Worm (Caenorhabditis elegans) whole organism, L4/young adult: ENCODE data around the gene F40G9.7.

Experiments used
- W03F9.2 ChIP-seq: fragments of 150-350 bp; optimal IDR thresholded peaks from 2 replicates; lab custom pipeline; 2014; ENCODE audit warnings: missing biosample characterization, missing genetic modification characterization
- dao-5 ChIP-seq: sonication (generic microtip); optimal IDR thresholded peaks from 2 replicates; lab custom pipeline; 2016; ENCODE audit warnings: missing genotype, missing genetic modification characterization, moderate library complexity, missing compliant biosample characterization
- him-1 ChIP-seq: sonication (generic microtip); optimal IDR thresholded peaks from 2 replicates; lab custom pipeline; 2016; ENCODE audit warnings: missing genotype, missing genetic modification reagents, missing genetic modification characterization, missing compliant biosample characterization

The F40G9.7 gene

DNA sequence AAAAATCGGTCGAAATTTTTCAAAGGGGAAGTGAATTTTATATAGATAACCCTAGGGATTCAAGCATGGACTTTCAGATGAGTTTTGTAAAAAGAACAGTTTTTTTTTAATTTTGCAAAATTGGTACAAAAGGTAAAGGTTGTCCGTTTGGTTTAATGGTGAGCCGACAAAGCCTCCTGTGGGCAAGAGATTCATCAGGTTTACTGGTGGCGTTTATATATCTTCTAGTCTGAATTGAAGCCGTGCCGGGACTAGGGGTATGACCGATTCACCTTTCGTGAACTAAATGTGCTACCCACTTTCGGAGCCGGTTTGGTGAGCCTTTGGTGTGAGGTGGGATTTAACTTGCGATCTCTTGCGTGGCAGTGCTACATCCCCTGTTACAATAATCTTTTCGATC, 12.6 kb downstream of the F40G9.7 start:
- TF ChIP-seq him-1: no peak
- TF ChIP-seq W03F9.2 (tag; lab: Kevin White, UChicago): no peak
- no peak for TF ChIP-seq dao-5 (tag; lab: Kevin White, UChicago)

DNA sequence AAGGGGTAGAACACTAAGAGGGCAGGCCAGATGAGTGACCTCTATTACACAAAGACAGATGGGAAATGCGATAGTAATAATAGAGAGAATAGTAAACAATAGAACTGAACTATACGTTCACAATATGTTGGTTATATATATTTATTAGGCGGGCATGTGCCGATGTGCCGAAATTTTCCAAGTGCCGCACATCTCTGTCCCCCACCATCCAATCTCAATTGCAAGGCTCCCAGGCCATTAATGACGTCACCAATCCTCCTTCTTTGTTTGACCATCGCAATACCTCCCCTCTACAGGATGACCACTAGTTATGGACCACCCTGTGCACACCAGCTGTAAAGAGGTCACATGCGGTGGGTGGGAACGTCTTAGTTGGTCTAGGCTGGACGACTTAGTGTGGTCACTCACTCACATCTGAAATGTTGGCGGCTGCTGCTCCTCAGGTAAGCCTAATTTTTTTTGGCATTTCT, 13.7 kb downstream of the F40G9.7 start, which contains the start of gene F40G9.6:
F40G9.6 (plus strand) TSS at position 420 of the 470 bp plus-strand sequence.
- TF ChIP-seq him-1 (no peak), W03F9.2 (tag; lab: Kevin White, UChicago) (no peak), dao-5 (tag; lab: Kevin White, UChicago) (no peak)

DNA sequence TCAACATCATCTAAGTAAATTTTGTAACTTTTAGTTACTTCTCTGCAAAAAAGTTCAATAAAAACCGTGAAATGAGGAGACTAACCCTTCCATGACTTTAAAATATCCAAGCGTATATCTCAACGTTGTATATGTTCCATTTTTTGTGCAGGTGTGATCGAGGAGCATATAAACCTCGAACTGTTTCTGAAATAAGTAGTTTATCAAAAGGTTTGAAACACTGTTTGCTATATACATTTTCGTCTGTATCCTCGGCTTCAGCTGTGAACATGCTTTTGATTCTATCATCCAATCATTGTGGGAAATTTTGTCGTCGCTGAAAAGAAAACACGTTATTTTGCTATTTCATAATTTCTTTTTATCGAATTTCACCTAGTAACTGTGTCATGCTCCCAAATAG, 15.5 kb downstream of the F40G9.7 start, which contains the start of gene F40G9.5:
F40G9.5 (plus strand) TSS at position 301 of the 400 bp plus-strand sequence.
- TF ChIP-seq W03F9.2 (tag; lab: Kevin White, UChicago) (no peak), him-1 (no peak), dao-5 (tag; lab: Kevin White, UChicago) (no peak)

DNA sequence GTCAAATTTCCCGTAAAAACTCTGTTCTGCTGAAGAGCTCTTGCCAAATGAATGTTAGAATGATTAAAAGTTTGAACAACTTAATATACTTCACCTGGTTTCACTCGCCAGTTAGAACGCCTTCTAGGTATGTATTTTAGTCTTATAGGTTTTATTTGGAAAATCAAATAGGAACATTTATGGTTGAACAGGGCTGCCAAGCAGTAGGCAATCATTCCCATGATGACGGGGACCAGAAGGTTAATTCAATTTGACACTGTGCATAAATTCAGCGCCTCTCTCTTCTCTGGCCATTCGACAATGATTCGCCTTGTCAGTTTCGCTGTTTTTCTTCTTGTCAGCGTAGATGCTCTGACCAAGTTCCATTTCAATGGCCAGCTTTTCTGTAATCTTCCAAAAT, 16.6 kb downstream of the F40G9.7 start, which contains the start of gene F40G9.15:
F40G9.15 (plus strand) TSS at position 301 of the 400 bp plus-strand sequence.
- TF ChIP-seq him-1 (no peak), W03F9.2 (tag; lab: Kevin White, UChicago) (no peak), dao-5 (tag; lab: Kevin White, UChicago) (no peak)

DNA sequence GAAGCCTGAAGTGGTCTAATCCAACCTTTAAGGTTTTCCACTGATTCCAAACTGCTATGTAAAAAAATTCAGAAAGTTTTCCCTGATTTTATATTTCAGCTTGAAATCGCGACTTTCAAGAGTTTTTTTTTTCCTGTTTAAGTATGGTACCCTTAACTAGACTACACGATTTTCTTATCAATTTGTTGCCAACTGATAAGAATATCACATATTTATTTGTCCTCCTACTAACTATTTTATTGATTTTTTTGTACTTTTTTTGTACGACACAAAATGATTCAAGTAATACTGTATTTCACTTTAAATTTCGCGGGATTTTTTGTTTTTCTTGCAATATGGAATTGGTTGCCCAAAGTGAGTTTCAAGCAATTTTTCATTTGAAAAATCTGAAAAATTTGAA, 17.6 kb downstream of the F40G9.7 start:
- no peak for TF ChIP-seq W03F9.2 (tag; lab: Kevin White, UChicago)
- TF ChIP-seq dao-5 (tag; lab: Kevin White, UChicago): no peak
- TF ChIP-seq him-1: no peak

DNA sequence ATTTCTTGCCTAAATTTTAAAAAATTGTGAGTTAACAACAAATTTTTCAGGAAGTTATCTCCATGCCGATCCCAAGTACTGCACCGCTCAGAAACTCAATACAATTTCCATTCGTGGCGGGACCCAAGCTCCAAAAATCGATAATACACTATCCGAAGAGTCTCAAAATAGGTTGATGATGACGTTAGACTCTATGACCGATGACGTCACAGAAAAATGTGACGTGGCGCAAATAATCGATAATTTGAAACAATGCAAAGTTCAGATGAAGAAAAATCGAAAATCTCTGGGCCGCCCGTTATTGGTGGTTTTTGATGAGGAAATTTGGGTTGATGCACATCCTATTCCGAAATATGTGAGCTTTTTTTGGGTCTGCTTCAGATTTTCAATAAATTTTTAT, 18.8 kb downstream of the F40G9.7 start:
- TF ChIP-seq him-1 (no peak), W03F9.2 (tag; lab: Kevin White, UChicago) (no peak), dao-5 (tag; lab: Kevin White, UChicago) (no peak)

DNA sequence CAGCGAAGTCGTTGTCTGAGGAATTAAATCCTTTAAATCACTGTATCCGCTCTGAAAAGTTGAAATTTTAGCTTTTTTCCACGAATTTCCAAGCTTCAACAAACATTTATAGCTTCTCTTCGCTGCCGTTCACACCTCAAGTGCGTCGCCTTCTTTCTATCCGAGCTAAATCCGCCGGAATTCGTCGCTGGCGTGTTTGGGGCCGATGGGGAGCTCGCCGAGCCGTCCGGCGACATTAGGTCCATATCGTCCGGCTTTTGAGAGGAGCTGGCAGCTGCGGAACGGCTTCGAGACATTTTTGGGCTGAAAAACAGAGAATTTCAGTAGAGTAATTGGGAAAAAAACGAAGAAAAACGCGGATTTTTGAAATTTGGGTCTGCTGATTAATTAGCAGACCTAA, 22.3 kb downstream of the F40G9.7 start, which contains the start of gene mxl-2:
mxl-2 (minus strand) TSS at position 303 of the 400 bp plus-strand sequence.
- no peak for TF ChIP-seq him-1
- no peak for TF ChIP-seq dao-5 (tag; lab: Kevin White, UChicago)
- TF ChIP-seq W03F9.2 (tag; lab: Kevin White, UChicago): no peak

DNA sequence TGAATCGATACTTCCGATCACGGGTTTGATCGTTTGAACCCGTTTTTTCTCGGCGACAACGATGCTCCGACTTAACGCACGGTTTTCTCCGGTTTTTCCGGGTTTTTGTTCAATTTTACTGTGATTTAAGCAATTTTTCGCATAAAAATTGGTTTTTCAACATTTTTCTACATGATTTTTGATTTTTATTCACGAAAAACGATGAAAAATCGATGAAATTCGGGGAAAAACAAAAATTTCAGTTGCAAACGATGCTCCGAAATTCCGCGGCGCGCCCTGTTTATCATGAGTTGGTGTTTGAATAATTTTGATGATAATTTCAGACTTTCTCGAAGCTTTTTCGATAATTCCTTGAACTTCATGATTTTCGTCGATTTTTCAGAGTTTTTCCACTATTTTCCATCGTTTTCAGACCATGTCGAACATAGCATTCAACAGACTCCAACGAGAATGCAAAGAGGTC, 23.0 kb downstream of the F40G9.7 start, which contains the start of gene ubc-20:
ubc-20 (plus strand) TSS at position 413 of the 463 bp plus-strand sequence.
- TF ChIP-seq W03F9.2 (tag; lab: Kevin White, UChicago) (no peak), him-1 (no peak), dao-5 (tag; lab: Kevin White, UChicago) (no peak)

DNA sequence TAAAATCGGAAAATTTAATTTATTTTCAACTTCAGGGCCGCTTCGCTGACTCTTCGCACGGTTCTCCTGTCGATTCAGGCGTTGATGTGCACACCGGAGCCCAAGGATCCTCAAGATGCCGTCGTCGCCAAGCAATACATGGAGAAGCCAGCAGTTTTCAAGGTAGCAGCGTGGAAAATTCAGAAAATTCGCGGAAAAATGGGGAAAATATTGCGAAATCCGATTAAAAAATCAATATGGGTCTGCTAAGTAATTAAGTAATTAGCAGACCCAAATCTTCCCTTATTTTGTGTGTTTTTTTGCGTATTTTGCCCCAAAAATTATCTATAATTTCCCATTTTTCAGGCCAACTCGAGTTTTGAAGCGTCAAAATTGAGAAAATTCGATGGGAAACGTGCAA, 23.8 kb downstream of the F40G9.7 start:
- no peak for TF ChIP-seq W03F9.2 (tag; lab: Kevin White, UChicago)
- TF ChIP-seq him-1: no peak
- no peak for TF ChIP-seq dao-5 (tag; lab: Kevin White, UChicago)

DNA sequence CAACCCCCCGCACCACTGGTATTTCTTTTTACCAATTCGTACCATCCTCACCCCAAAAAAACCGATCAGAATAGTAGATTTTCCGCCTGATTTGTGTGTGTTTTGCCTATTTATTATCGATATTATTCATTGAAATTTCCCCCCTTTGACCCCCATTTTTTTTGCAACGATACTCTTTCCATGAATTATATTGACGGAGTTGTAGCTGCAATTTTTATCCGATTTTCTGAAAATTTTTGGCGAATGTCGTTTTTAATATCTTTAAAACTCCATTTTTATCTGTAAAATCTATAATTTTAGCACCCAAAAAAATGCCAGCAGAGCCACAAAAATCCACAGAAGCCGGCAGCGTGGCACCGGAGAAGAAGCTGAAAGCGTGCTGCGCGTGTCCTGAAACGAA, 25.2 kb downstream of the F40G9.7 start, which contains the start of gene cox-17:
cox-17 (plus strand) TSS at position 301 of the 400 bp plus-strand sequence.
- no peak for TF ChIP-seq W03F9.2 (tag; lab: Kevin White, UChicago)
- no peak for TF ChIP-seq him-1
- no peak for TF ChIP-seq dao-5 (tag; lab: Kevin White, UChicago)

DNA sequence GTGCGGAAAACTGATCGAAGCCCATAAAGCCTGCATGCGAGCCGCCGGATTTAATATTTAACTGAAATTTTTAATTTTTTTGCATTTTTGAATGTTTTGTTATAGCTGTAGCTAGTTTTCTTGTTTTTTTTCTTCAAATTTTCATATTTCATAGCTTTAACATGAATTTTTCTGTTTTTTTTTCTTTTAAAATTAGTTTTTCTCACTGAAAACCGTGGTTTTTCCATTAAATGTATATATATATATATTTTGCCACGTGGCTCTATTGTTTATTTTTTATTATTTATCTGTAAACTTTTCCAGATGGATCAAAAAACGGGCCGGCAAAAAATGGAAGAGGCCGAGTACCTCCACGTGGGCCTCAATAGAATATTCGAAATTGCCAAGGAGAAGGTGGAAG, 26.3 kb downstream of the F40G9.7 start, which contains the start of gene sec-20:
sec-20 (plus strand) TSS at position 301 of the 400 bp plus-strand sequence.
- TF ChIP-seq dao-5 (tag; lab: Kevin White, UChicago) (no peak), him-1 (no peak), W03F9.2 (tag; lab: Kevin White, UChicago) (no peak)

DNA sequence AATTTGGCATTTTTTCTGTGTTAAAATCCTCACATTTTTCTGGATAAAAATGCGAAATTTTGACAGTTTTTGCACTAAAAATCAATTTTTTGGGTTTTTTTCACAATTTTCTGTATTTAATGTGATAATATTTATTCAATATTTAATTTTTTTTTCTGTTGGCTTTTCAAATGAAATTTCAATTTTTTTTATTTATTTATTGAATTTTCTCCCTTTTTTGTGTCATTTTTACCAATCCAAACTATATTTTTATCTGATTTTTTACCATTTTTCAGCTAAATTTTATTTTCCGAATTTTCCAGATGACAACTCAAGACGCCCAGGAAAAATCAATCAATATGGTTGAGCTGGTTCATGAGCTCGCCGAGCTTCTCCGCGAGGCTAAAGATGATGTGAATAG, 28.7 kb downstream of the F40G9.7 start, which contains the start of gene F40G9.17:
F40G9.17 (plus strand) TSS at position 301 of the 400 bp plus-strand sequence.
- no peak for TF ChIP-seq him-1
- no peak for TF ChIP-seq dao-5 (tag; lab: Kevin White, UChicago)
- TF ChIP-seq W03F9.2 (tag; lab: Kevin White, UChicago): no peak

DNA sequence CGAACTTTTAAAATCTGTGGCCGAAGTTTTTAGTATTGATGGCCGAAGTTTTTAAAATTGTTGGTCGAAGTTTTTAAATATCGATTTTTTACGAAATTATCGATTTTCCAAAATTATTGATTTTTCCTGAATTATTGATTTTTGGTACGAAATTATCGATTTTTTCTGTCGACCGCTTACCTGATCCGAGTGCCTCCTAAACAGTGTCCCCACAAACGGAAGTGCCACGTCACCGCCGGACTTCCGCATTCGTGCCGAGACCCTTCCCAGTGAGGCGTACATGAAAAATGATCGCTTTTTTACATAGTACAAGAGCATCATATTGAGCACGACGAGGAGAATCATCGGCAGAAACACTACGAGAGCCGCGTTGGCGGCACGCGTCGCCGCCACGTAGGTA, 38.5 kb downstream of the F40G9.7 start:
- TF ChIP-seq W03F9.2 (tag; lab: Kevin White, UChicago): no peak
- no peak for TF ChIP-seq dao-5 (tag; lab: Kevin White, UChicago)
- no peak for TF ChIP-seq him-1

DNA sequence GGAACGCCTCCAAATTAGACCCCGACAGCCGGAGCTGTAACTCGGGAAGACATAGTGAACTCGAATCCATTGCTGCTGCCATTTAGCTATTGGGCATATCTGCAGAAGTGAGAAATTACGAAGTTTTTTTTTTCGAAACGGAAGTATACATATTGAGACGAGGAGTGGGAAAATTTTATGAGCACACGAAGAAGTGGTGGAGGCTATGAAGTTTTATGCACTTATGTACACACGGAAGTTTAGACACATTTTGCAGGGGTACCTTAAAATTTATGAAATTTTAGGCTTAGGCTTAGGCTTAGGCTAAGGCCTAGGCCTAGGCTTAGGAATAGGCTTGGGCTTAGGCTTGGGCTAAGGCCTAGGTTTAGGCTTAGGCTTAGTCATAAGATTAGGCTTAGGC, 41.5 kb downstream of the F40G9.7 start, which contains the start of gene W10C4.1:
W10C4.1 (minus strand) TSS at position 101 of the 400 bp plus-strand sequence.
- no peak for TF ChIP-seq W03F9.2 (tag; lab: Kevin White, UChicago)
- TF ChIP-seq dao-5 (tag; lab: Kevin White, UChicago): no peak
- TF ChIP-seq him-1: no peak
